Worm (Caenorhabditis elegans) whole organism, L4/young adult: Measurements from ENCODE around the gene lelo-3.

Experiments
- W03F9.2 ChIP-seq: fragments of 150-350 bp; optimal IDR thresholded peaks from 2 replicates; lab custom pipeline; 2014; ENCODE audit warnings: missing biosample characterization, missing genetic modification characterization
- dao-5 ChIP-seq: sonication (generic microtip); optimal IDR thresholded peaks from 2 replicates; lab custom pipeline; 2016; ENCODE audit warnings: missing genotype, missing genetic modification characterization, moderate library complexity, missing compliant biosample characterization
- him-1 ChIP-seq: sonication (generic microtip); optimal IDR thresholded peaks from 2 replicates; lab custom pipeline; 2016; ENCODE audit warnings: missing genotype, missing genetic modification reagents, missing genetic modification characterization, missing compliant biosample characterization

DNA sequence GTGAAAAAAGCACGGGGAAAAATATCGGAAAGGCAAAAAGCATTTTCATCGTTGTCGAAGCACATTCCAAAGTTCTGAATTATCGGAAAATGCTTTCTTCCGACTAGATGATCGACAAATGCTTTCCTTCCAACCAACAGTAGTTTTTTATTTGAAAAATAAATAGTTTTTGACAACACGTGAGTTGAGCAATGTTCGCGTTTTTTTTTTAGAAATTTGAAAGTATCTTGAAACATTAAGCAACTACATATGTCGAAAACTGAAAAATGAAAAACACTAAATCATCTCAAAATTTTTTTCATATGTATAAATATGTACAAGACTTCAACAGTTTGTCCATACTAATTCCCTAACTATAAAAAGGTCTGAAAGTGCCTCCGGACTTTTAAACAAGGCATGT lies 17.2 kb upstream of the lelo-3 start, which contains the start of gene hsp-25:
- TF ChIP-seq dao-5 (tag; lab: Kevin White, UChicago) (no peak), W03F9.2 (no peak), him-1 (no peak)
